Worm (Caenorhabditis elegans) whole organism, young adult: Measurements from ENCODE around the gene Y4C6B.1.

Experiments
- C17E4.6 ChIP-seq: fragments of 200-800 bp; sonication (Bioruptor generic); IDR thresholded peaks from 2 replicates; pipeline ENCODE4 v1.3.6; 2022; ENCODE audit warnings: missing genetic modification reagents, missing genetic modification characterization, missing compliant biosample characterization
- Y56A3A.18 ChIP-seq: fragments of 200-800 bp; sonication (Bioruptor generic); IDR thresholded peaks from 2 replicates; pipeline ENCODE4 v1.3.6; 2022; ENCODE audit warnings: missing genetic modification reagents, missing genetic modification characterization, missing compliant biosample characterization
- attf-6 ChIP-seq: fragments of 200-800 bp; sonication (Bioruptor generic); IDR thresholded peaks from 2 replicates; pipeline ENCODE4 v1.3.6; 2022; ENCODE audit warnings: missing genetic modification reagents, missing genetic modification characterization, missing compliant biosample characterization
- egl-18 ChIP-seq: fragments of 200-800 bp; sonication (Bioruptor generic); IDR thresholded peaks from 2 replicates; pipeline ENCODE4 v1.3.6; 2022; ENCODE audit warnings: missing genetic modification reagents, missing genetic modification characterization, missing compliant biosample characterization
- nhr-120 ChIP-seq: fragments of 200-800 bp; sonication (Bioruptor generic); IDR thresholded peaks from 2 replicates; pipeline ENCODE4 v1.3.6; 2022; ENCODE audit warnings: missing genetic modification characterization, missing compliant biosample characterization
- nhr-80 ChIP-seq: sonication (generic microtip); optimal IDR thresholded peaks from 2 replicates; lab custom pipeline; 2016; ENCODE audit warnings: missing genetic modification characterization, missing compliant biosample characterization
- snpc-4 ChIP-seq, 5 experiments: fragments of 150-350 bp in 1 of 5; sonication (generic microtip) in 4 of 5; optimal IDR thresholded peaks; 2 replicates each; lab custom pipeline; 2014 to 2018; ENCODE audit warnings: missing genetic modification characterization in 5 of 5, missing biosample characterization in 3 of 5, antibody characterized with exemption in 2 of 5, mild to moderate bottlenecking in 2 of 5, missing compliant biosample characterization in 2 of 5, missing genotype in 2 of 5, moderate library complexity in 2 of 5, missing genetic modification reagents in 1 of 5
- zfh-2 ChIP-seq: fragments of 200-800 bp; sonication (Bioruptor generic); conservative IDR thresholded peaks from 2 replicates; pipeline ENCODE4 v1.3.6; 2022; ENCODE audit warnings: missing genetic modification reagents, missing genetic modification characterization, missing compliant biosample characterization

DNA sequence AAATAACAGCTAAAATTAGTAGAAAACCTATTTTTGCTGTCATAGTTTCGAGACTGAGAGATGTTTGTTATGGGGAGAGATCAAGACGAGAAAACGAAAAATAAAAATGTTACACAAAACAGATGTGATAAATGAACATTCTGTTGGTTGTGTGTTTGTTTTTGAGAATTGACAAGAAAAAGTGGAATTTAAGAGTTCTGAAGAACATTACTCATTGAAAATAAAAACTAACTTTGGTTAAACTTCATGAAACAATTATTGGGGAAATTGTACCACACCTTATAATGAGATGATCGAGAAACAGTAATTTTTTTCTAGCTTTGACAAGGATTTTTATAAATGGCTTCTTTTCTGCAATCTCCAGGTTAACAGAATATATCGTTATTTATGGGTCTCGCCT, 924 bp upstream of the Y4C6B.1 start, which contains the start of gene Y4C6B.7:
- no peak for TF ChIP-seq nhr-80 (tag; lab: Kevin White, UChicago)
- no peak for TF ChIP-seq nhr-120 (GFP tag; lab: Robert Waterston, UW)
- TF ChIP-seq zfh-2 (GFP tag; lab: Robert Waterston, UW) = no peak
- TF ChIP-seq attf-6 = no peak
- TF ChIP-seq egl-18 (GFP tag; lab: Robert Waterston, UW) = no peak
- TF ChIP-seq snpc-4 (GFP tag; optimal IDR thresholded peaks at IDR 0.05; lab: Kevin White, UChicago) = no peak
- no peak for TF ChIP-seq snpc-4 (tag; optimal IDR thresholded peaks at IDR 0.05; lab: Kevin White, UChicago)
- no peak for TF ChIP-seq Y56A3A.18 (GFP tag; lab: Robert Waterston, UW)
- no peak for TF ChIP-seq C17E4.6 (GFP tag; lab: Robert Waterston, UW)
